Fruit fly (Drosophila melanogaster) whole organism, wandering third instar larva: ENCODE results near the gene CG11842.

Source experiments
- CrebA ChIP-seq: fragments of 200-800 bp; sonication (Bioruptor generic); optimal IDR thresholded peaks from 2 replicates; lab custom pipeline; 2016; ENCODE audit warnings: missing biosample characterization, mild to moderate bottlenecking, missing genetic modification characterization, borderline replicate concordance
- N ChIP-seq: fragments of >200 bp; optimal IDR thresholded peaks from 2 replicates; lab custom pipeline; 2018; ENCODE audit warnings: missing biosample characterization, missing external identifiers, missing genetic modification characterization
- Sp1 ChIP-seq: fragments of 200-800 bp; sonication (Bioruptor generic); optimal IDR thresholded peaks from 3 replicates; lab custom pipeline; 2019; ENCODE audit warnings: missing biosample characterization, mild to moderate bottlenecking, missing genetic modification characterization, moderate library complexity
- Vsx2 ChIP-seq: fragments of 200-300, 225-300 bp; sonication (Bioruptor generic); optimal IDR thresholded peaks from 2 replicates; lab custom pipeline; 2018; ENCODE audit warnings: missing biosample characterization, missing genetic modification characterization; ENCODE audit not compliant: partially characterized antibody
- jim ChIP-seq: fragments of 175-275, 200-325 bp; sonication (Bioruptor generic); optimal IDR thresholded peaks from 2 replicates; lab custom pipeline; 2016; ENCODE audit warnings: missing biosample characterization, mild to moderate bottlenecking, missing genetic modification characterization
- pan ChIP-seq: fragments of >200 bp; optimal IDR thresholded peaks from 2 replicates; lab custom pipeline; 2017
- psq ChIP-seq: fragments of 200-800 bp; sonication (Bioruptor generic); optimal IDR thresholded peaks from 3 replicates; lab custom pipeline; 2017; ENCODE audit warnings: missing biosample characterization, mild to moderate bottlenecking, missing genetic modification characterization, moderate library complexity
- usp ChIP-seq: fragments of >200 bp; optimal IDR thresholded peaks from 2 replicates; lab custom pipeline; 2017; ENCODE audit warnings: missing biosample characterization, missing genetic modification characterization
- woc ChIP-seq: sonication (Bioruptor generic); optimal IDR thresholded peaks from 2 replicates; lab custom pipeline; 2016; ENCODE audit warnings: missing biosample characterization, mild to moderate bottlenecking, missing genetic modification characterization

DNA sequence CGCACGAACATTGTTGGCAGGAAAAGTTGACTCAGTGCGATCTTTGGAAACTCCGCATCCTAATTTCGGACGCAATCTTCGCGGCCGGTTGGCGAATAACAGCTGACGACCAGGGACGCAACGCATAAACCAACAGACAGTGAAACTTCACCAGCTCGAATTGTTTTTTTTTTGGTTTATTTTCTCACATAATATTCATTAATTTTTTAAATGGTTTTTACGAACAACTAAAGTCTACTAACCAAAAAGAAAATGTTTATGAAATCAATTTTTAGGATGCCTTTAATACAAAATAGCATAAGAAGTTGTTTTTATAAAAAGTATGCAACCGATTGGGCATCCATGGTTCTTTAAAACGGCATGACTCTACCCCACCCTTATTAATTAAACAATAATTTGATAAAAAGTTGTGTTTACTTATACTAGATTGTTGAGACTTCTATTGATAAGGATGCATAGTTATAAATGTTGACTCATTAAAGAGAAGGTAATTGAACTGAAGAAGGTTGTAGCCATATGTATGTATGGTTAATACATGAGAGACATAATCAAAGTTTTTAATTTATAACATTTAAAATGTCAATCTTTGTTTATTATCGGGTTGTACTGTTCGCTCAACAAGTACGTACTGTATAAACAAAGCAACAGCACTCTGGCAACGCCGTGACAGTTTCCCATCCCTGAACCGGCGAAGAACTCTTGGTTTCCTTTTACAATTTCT is 18.4 kb upstream of the CG11842 start, which contains the start of the genes beta4GalNAcTB and Cpsf100:
- no peak for TF ChIP-seq Vsx2
- no peak for TF ChIP-seq pan
- no peak for TF ChIP-seq usp (GFP tag; lab: Kevin White, UChicago)
- TF ChIP-seq jim (GFP tag; lab: Kevin White, UChicago) = peak; percentile 1
- TF ChIP-seq woc (GFP tag; lab: Kevin White, UChicago) = peak; percentile 72
- peak; percentile 75 for TF ChIP-seq Sp1 (GFP tag; lab: Kevin White, UChicago)
- peak; percentile 79 for TF ChIP-seq psq (GFP tag; lab: Kevin White, UChicago)
- no peak for TF ChIP-seq CrebA (GFP tag; lab: Kevin White, UChicago)
- no peak for TF ChIP-seq N (GFP tag; lab: Kevin White, UChicago)
